Fruit fly (Drosophila melanogaster) whole organism, prepupa: ENCODE results near the gene CG10098.

ENCODE experiments used
- CG10669 ChIP-seq: fragments of 200-800 bp; sonication (Bioruptor generic); optimal IDR thresholded peaks from 3 replicates; lab custom pipeline; 2018; ENCODE audit warnings: missing biosample characterization, mild to moderate bottlenecking, missing genetic modification characterization, moderate library complexity
- CG11294 ChIP-seq: fragments of 200-800 bp; sonication (Bioruptor generic); IDR thresholded peaks from 2 replicates; pipeline ENCODE4 v1.3.6; 2022; ENCODE audit warnings: missing biosample characterization, missing genetic modification characterization
- CG11762 ChIP-seq: fragments of 200-800 bp; sonication (Bioruptor generic); optimal IDR thresholded peaks from 3 replicates; lab custom pipeline; 2016; ENCODE audit warnings: missing biosample characterization, missing genetic modification characterization; ENCODE audit not compliant: insufficient read depth
- CG15336 ChIP-seq: fragments of 200-800 bp; sonication (Bioruptor generic); IDR thresholded peaks from 2 replicates; pipeline ENCODE4 v1.3.6; 2022; ENCODE audit warnings: missing biosample characterization, missing genetic modification characterization
- CG1621 ChIP-seq: fragments of 200-800 bp; sonication (Bioruptor generic); optimal IDR thresholded peaks from 3 replicates; lab custom pipeline; 2018; ENCODE audit warnings: missing biosample characterization, mild to moderate bottlenecking, missing genetic modification characterization
- CG16779 ChIP-seq: fragments of 200-800 bp; sonication (Bioruptor generic); optimal IDR thresholded peaks from 3 replicates; lab custom pipeline; 2017; ENCODE audit warnings: missing biosample characterization, mild to moderate bottlenecking, missing genetic modification characterization
- CG31627 ChIP-seq: fragments of 200-800 bp; sonication (Bioruptor generic); optimal IDR thresholded peaks from 3 replicates; lab custom pipeline; 2016; ENCODE audit warnings: missing biosample characterization, missing genetic modification characterization
- CG3919 ChIP-seq: fragments of 200-800 bp; sonication (Bioruptor generic); optimal IDR thresholded peaks from 3 replicates; lab custom pipeline; 2016; ENCODE audit warnings: missing biosample characterization, missing genetic modification characterization
- CG6163 ChIP-seq: fragments of 200-800 bp; sonication (Bioruptor generic); IDR thresholded peaks from 3 replicates; pipeline ENCODE4 v1.3.6; 2022; ENCODE audit warnings: missing biosample characterization, missing genetic modification characterization
- CG6792 ChIP-seq: fragments of 200-800 bp; sonication (Bioruptor generic); optimal IDR thresholded peaks from 3 replicates; lab custom pipeline; 2016; ENCODE audit warnings: missing biosample characterization, missing genetic modification characterization
- CG6854 ChIP-seq: fragments of 200-800 bp; sonication (Bioruptor generic); optimal IDR thresholded peaks from 2 replicates; lab custom pipeline; 2017; ENCODE audit warnings: missing biosample characterization, mild to moderate bottlenecking, missing genetic modification characterization
- CG8119 ChIP-seq: fragments of 200-800 bp; sonication (Bioruptor generic); IDR thresholded peaks from 3 replicates; pipeline ENCODE4 v1.3.6; 2022; ENCODE audit warnings: missing biosample characterization, missing genetic modification characterization
- CG8632 ChIP-seq: fragments of 200-800 bp; sonication (Bioruptor generic); optimal IDR thresholded peaks from 3 replicates; lab custom pipeline; 2016; ENCODE audit warnings: missing biosample characterization, missing genetic modification characterization
- CG9139 ChIP-seq: fragments of 200-800 bp; sonication (Bioruptor generic); optimal IDR thresholded peaks from 3 replicates; lab custom pipeline; 2017; ENCODE audit warnings: missing biosample characterization, mild to moderate bottlenecking, missing genetic modification characterization
- Ets21C ChIP-seq: fragments of 200-800 bp; sonication (Bioruptor generic); optimal IDR thresholded peaks from 3 replicates; lab custom pipeline; 2016; ENCODE audit warnings: missing biosample characterization, missing genetic modification characterization
- Gug ChIP-seq: fragments of 200-800 bp; sonication (Bioruptor generic); IDR thresholded peaks from 2 replicates; pipeline ENCODE4 v1.3.6; 2022; ENCODE audit warnings: missing biosample characterization, missing genetic modification characterization
- Hr38 ChIP-seq: sonication (Bioruptor generic); optimal IDR thresholded peaks from 2 replicates; lab custom pipeline; 2016; ENCODE audit warnings: missing biosample characterization, missing genetic modification characterization
- Hr39 ChIP-seq: fragments of 200-800 bp; sonication (Bioruptor generic); optimal IDR thresholded peaks from 2 replicates; lab custom pipeline; 2016; ENCODE audit warnings: missing biosample characterization, missing genetic modification characterization
- Hr4 ChIP-seq: fragments of 200-800 bp; sonication (Bioruptor generic); optimal IDR thresholded peaks from 3 replicates; lab custom pipeline; 2016; ENCODE audit warnings: missing biosample characterization, missing genetic modification characterization
- Lpt ChIP-seq: fragments of 200-800 bp; sonication (Bioruptor generic); optimal IDR thresholded peaks from 3 replicates; lab custom pipeline; 2016; ENCODE audit warnings: missing biosample characterization, missing genetic modification characterization
- Met ChIP-seq: fragments of 200-800 bp; sonication (Bioruptor generic); optimal IDR thresholded peaks from 3 replicates; lab custom pipeline; 2016; ENCODE audit warnings: missing biosample characterization, missing genetic modification characterization
- OdsH ChIP-seq: fragments of 200-800 bp; sonication (Bioruptor generic); optimal IDR thresholded peaks from 3 replicates; lab custom pipeline; 2016; ENCODE audit warnings: missing biosample characterization, missing genetic modification characterization
- Sox102F ChIP-seq: fragments of 200-800 bp; sonication (Bioruptor generic); optimal IDR thresholded peaks from 2 replicates; lab custom pipeline; 2016; ENCODE audit warnings: missing biosample characterization, mild to moderate bottlenecking, missing genetic modification characterization
- achi ChIP-seq: fragments of 200-800 bp; sonication (Bioruptor generic); optimal IDR thresholded peaks from 3 replicates; lab custom pipeline; 2016; ENCODE audit warnings: missing biosample characterization, missing genetic modification characterization
- dsx ChIP-seq: fragments of 200-800 bp; optimal IDR thresholded peaks from 3 replicates; lab custom pipeline; 2019; ENCODE audit warnings: missing biosample characterization, mild to moderate bottlenecking, missing genetic modification characterization, moderate library complexity; ENCODE audit not compliant: poor library complexity, severe bottlenecking
- eg ChIP-seq: fragments of 200-800 bp; sonication (Bioruptor generic); IDR thresholded peaks from 3 replicates; pipeline ENCODE4 v1.3.6; 2022; ENCODE audit warnings: missing biosample characterization, missing genetic modification characterization
- fd59A ChIP-seq: fragments of 200-800 bp; sonication (Bioruptor generic); optimal IDR thresholded peaks from 2 replicates; lab custom pipeline; 2017; ENCODE audit warnings: missing biosample characterization, mild to moderate bottlenecking, missing genetic modification characterization, missing genetic modification reagents
- fd85E ChIP-seq: fragments of 200-800 bp; sonication (Bioruptor generic); optimal IDR thresholded peaks from 3 replicates; lab custom pipeline; 2016; ENCODE audit warnings: missing biosample characterization, missing genetic modification characterization
- lz ChIP-seq: fragments of 200-800 bp; sonication (Bioruptor generic); optimal IDR thresholded peaks from 3 replicates; lab custom pipeline; 2016; ENCODE audit warnings: missing biosample characterization, missing genetic modification characterization
- net ChIP-seq: fragments of 200-800 bp; sonication (Bioruptor generic); optimal IDR thresholded peaks from 3 replicates; lab custom pipeline; 2016; ENCODE audit warnings: missing biosample characterization, missing genetic modification characterization
- salr ChIP-seq, 2 experiments: fragments of 200-800 bp; sonication (Bioruptor generic); optimal IDR thresholded peaks; 3 replicates each; lab custom pipeline; 2016 to 2018; ENCODE audit warnings: missing biosample characterization in 2 of 2, missing genetic modification characterization in 2 of 2, mild to moderate bottlenecking in 1 of 2
- ss ChIP-seq, 2 experiments: fragments of 200-800 bp; sonication (Bioruptor generic); optimal IDR thresholded peaks; 2 replicates in 1 of 2; 3 replicates in 1 of 2; lab custom pipeline; 2017 to 2018; ENCODE audit warnings: mild to moderate bottlenecking in 2 of 2, missing biosample characterization in 2 of 2, missing genetic modification characterization in 2 of 2, moderate library complexity in 1 of 2
- svp ChIP-seq: fragments of 200-800 bp; sonication (Bioruptor generic); peaks from one replicate; lab custom pipeline; 2016; ENCODE audit warnings: missing biosample characterization, missing genetic modification characterization
- vri ChIP-seq: fragments of 200-800 bp; sonication (Bioruptor generic); optimal IDR thresholded peaks from 3 replicates; lab custom pipeline; 2016; ENCODE audit warnings: missing biosample characterization, mild to moderate bottlenecking, missing genetic modification characterization

CG10098 gene

dm6 chr3R:7131260-7131659 lies 6.9 kb downstream of the CG10098 start, which contains the start of gene CG31493:
Gene CG31493, plus strand, starts transcription at chr3R:7131560.
- TF ChIP-seq fd59A: no peak
- no peak for TF ChIP-seq svp
- TF ChIP-seq CG6854: no peak
- no peak for TF ChIP-seq Gug (GFP tag; lab: Robert Waterston, UW)
- TF ChIP-seq CG6792 (GFP tag; lab: Kevin White, UChicago): no peak
- no peak for TF ChIP-seq achi
- TF ChIP-seq CG11294 (GFP tag; lab: Robert Waterston, UW): no peak
- no peak for TF ChIP-seq lz (GFP tag; lab: Kevin White, UChicago)
- TF ChIP-seq CG1621 (tag; lab: Kevin White, UChicago): no peak
- no peak for TF ChIP-seq net
- TF ChIP-seq, all 60 proteins: peak for 0

- TF ChIP-seq CG10669 (GFP tag; lab: Kevin White, UChicago): no peak
- TF ChIP-seq CG11762 (GFP tag; lab: Kevin White, UChicago): no peak
- TF ChIP-seq CG8632 (GFP tag; lab: Kevin White, UChicago): no peak
- no peak for TF ChIP-seq OdsH (GFP tag; lab: Kevin White, UChicago)
- TF ChIP-seq Hr38: no peak
- TF ChIP-seq Met (GFP tag; lab: Kevin White, UChicago): no peak
- TF ChIP-seq Hr39 (GFP tag; lab: Kevin White, UChicago): no peak
- TF ChIP-seq CG6854: no peak
- TF ChIP-seq lz (GFP tag; lab: Kevin White, UChicago): no peak
- TF ChIP-seq CG15336: no peak
- TF ChIP-seq CG6163 (GFP tag; lab: Robert Waterston, UW): no peak
- TF ChIP-seq fd59A: no peak
- no peak for TF ChIP-seq vri (GFP tag; lab: Kevin White, UChicago)
- no peak for TF ChIP-seq Sox102F (GFP tag; lab: Kevin White, UChicago)
- no peak for TF ChIP-seq CG16779 (tag; lab: Kevin White, UChicago)
- TF ChIP-seq Gug (GFP tag; lab: Robert Waterston, UW): no peak
- TF ChIP-seq ss (GFP tag; optimal IDR thresholded peaks at IDR 0.05; lab: Kevin White, UChicago): no peak
- TF ChIP-seq CG6792 (GFP tag; lab: Kevin White, UChicago): no peak
- TF ChIP-seq CG31627 (GFP tag; lab: Kevin White, UChicago): no peak
These were observed 10.6 kb downstream of the CG10098 start for dm6 chr3R:7134715-7135505.

DNA sequence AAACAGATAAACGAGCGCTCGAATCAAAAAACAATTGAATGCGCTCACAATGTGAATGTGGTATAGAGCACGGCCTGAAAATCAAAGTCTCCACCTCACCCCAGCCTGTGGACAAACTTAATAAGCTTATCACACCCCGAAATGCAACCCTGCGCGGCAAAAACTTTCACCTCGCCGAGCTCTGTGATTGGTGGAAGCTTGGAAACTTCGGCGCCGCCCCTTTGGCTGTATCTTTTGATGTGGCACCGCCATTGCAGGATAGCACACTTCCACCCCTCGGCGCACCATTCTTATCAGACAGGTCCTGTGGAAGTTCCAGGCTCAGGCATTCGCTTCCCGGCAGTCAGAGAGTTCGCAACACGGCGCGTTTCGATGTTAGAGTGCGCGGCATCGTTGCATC lies 11.5 kb downstream of the CG10098 start, which contains the start of gene Fer1:
Fer1 (plus strand) TSS at position 326 of the 400 bp plus-strand sequence.
- TF ChIP-seq Sox102F (GFP tag; lab: Kevin White, UChicago) (no peak), OdsH (GFP tag; lab: Kevin White, UChicago) (no peak), svp (no peak), CG1621 (tag; lab: Kevin White, UChicago) (no peak), eg (GFP tag; lab: Robert Waterston, UW) (no peak), Ets21C (GFP tag; lab: Kevin White, UChicago) (no peak)

- no peak for TF ChIP-seq Lpt (GFP tag; lab: Kevin White, UChicago)
- TF ChIP-seq dsx (GFP tag; lab: Kevin White, UChicago): no peak
- TF ChIP-seq fd85E (GFP tag; lab: Kevin White, UChicago): no peak
- TF ChIP-seq Sox102F (GFP tag; lab: Kevin White, UChicago): no peak
- no peak for TF ChIP-seq CG8632 (GFP tag; lab: Kevin White, UChicago)
- no peak for TF ChIP-seq CG11294 (GFP tag; lab: Robert Waterston, UW)
- no peak for TF ChIP-seq Hr4 (GFP tag; lab: Kevin White, UChicago)
- TF ChIP-seq achi: no peak
- no peak for TF ChIP-seq CG3919
- no peak for TF ChIP-seq CG8119 (GFP tag; lab: Robert Waterston, UW)
- no peak for TF ChIP-seq eg (GFP tag; lab: Robert Waterston, UW)
- TF ChIP-seq salr (GFP tag; optimal IDR thresholded peaks at IDR 0.05; lab: Kevin White, UChicago): no peak
- no peak for TF ChIP-seq CG9139 (GFP tag; lab: Kevin White, UChicago)
These were observed 12.9 kb downstream of the CG10098 start for dm6 chr3R:7137207-7137606.
